Worm (Caenorhabditis elegans) whole organism, L1 larva: ENCODE measurements around the gene C03H12.1.

Experiments used
- C04F5.9 ChIP-seq: sonication (generic microtip); optimal IDR thresholded peaks from 2 replicates; lab custom pipeline; 2016; ENCODE audit warnings: missing genetic modification characterization, missing compliant biosample characterization
- C16A3.4 ChIP-seq: fragments of 150-350 bp; optimal IDR thresholded peaks from 2 replicates; lab custom pipeline; 2014; ENCODE audit warnings: missing biosample characterization, missing genetic modification characterization
- C34B4.2 ChIP-seq: sonication (generic microtip); optimal IDR thresholded peaks from 2 replicates; lab custom pipeline; 2017; ENCODE audit warnings: mild to moderate bottlenecking, missing genetic modification characterization, missing compliant biosample characterization
- F16B12.6 ChIP-seq: fragments of 150-350 bp; optimal IDR thresholded peaks from 2 replicates; lab custom pipeline; 2014; ENCODE audit warnings: missing biosample characterization, missing genetic modification characterization
- aha-1 ChIP-seq: fragments of 150-350 bp; optimal IDR thresholded peaks from 2 replicates; lab custom pipeline; 2014; ENCODE audit warnings: missing biosample characterization, missing genetic modification characterization
- alr-1 ChIP-seq: fragments of 200-800 bp; sonication (Bioruptor generic); optimal IDR thresholded peaks from 2 replicates; lab custom pipeline; 2018; ENCODE audit warnings: borderline replicate concordance, mild to moderate bottlenecking, missing genetic modification characterization, missing compliant biosample characterization
- blmp-1 ChIP-seq: fragments of 150-350 bp; optimal IDR thresholded peaks from 2 replicates; lab custom pipeline; 2014; ENCODE audit warnings: missing biosample characterization, missing genetic modification characterization
- ceh-63 ChIP-seq: fragments of 200-800 bp; sonication (Bioruptor generic); optimal IDR thresholded peaks from 2 replicates; lab custom pipeline; 2018; ENCODE audit warnings: mild to moderate bottlenecking, missing genetic modification characterization, missing compliant biosample characterization
- ceh-8 ChIP-seq: fragments of 200-800 bp; sonication (Bioruptor generic); optimal IDR thresholded peaks from 2 replicates; lab custom pipeline; 2018; ENCODE audit warnings: mild to moderate bottlenecking, missing genetic modification characterization, moderate library complexity, missing compliant biosample characterization
- ceh-82 ChIP-seq, 3 experiments: fragments of 150-350 bp in 1 of 3; sonication (generic microtip) in 2 of 3; optimal IDR thresholded peaks; 2 replicates each; lab custom pipeline; 2014 to 2017; ENCODE audit warnings: missing biosample characterization in 3 of 3, missing genetic modification characterization in 3 of 3
- ces-1 ChIP-seq: fragments of 150-350 bp; optimal IDR thresholded peaks from 2 replicates; lab custom pipeline; 2014; ENCODE audit warnings: missing biosample characterization, missing genetic modification reagents, missing genetic modification characterization
- dsc-1 ChIP-seq: sonication (generic microtip); optimal IDR thresholded peaks from 2 replicates; lab custom pipeline; 2016; ENCODE audit warnings: mild to moderate bottlenecking, missing genetic modification characterization, missing compliant biosample characterization
- efl-1 ChIP-seq, 4 experiments: fragments of 150-350 bp; optimal IDR thresholded peaks in 3 of 4; peaks in 1 of 4; 1 replicate in 1 of 4; 2 replicates in 3 of 4; lab custom pipeline; 2014; ENCODE audit warnings: missing biosample characterization in 2 of 4, missing genetic modification characterization in 2 of 4, missing genetic modification reagents in 2 of 4
- egl-27 ChIP-seq, 2 experiments: fragments of 150-350 bp in 1 of 2; sonication (generic microtip); optimal IDR thresholded peaks; 3 replicates each; lab custom pipeline; 2017 to 2018; ENCODE audit warnings: missing biosample characterization in 2 of 2, missing genetic modification characterization in 2 of 2, missing genetic modification reagents in 2 of 2
- elt-2 ChIP-seq: sonication (generic microtip); optimal IDR thresholded peaks from 2 replicates; lab custom pipeline; 2016; ENCODE audit warnings: missing genetic modification characterization, mild to moderate bottlenecking, inconsistent platforms, missing compliant biosample characterization, missing genetic modification reagents
- elt-3 ChIP-seq, 6 experiments: fragments of 150-350 bp in 1 of 6; sonication (generic microtip); optimal IDR thresholded peaks; 2 replicates each; lab custom pipeline; 2017 to 2018; ENCODE audit warnings: missing biosample characterization in 6 of 6, missing genetic modification characterization in 6 of 6, inconsistent platforms in 1 of 6
- ets-5 ChIP-seq: fragments of 200-800 bp; sonication (Bioruptor generic); IDR thresholded peaks from 2 replicates; pipeline ENCODE4 v1.3.6; 2022; ENCODE audit warnings: missing genetic modification characterization, missing compliant biosample characterization
- fkh-10 ChIP-seq: sonication (generic microtip); optimal IDR thresholded peaks from 2 replicates; lab custom pipeline; 2017; ENCODE audit warnings: missing biosample characterization, missing genetic modification reagents, missing genetic modification characterization
- fos-1 ChIP-seq: fragments of 150-350 bp; optimal IDR thresholded peaks from 2 replicates; lab custom pipeline; 2014; ENCODE audit warnings: missing biosample characterization, missing genetic modification characterization
- grh-1 ChIP-seq: fragments of 200-800 bp; sonication (Bioruptor generic); IDR thresholded peaks from 2 replicates; pipeline ENCODE4 v1.3.6; 2022; ENCODE audit warnings: missing genetic modification reagents, missing genetic modification characterization, missing compliant biosample characterization
- hlh-17 ChIP-seq: fragments of 200-800 bp; sonication (Bioruptor generic); optimal IDR thresholded peaks from 2 replicates; lab custom pipeline; 2018; ENCODE audit warnings: missing genetic modification characterization, mild to moderate bottlenecking, missing compliant biosample characterization, moderate library complexity, borderline replicate concordance
- hpl-2 ChIP-seq: fragments of 150-350 bp; optimal IDR thresholded peaks from 2 replicates; lab custom pipeline; 2014; ENCODE audit warnings: missing biosample characterization, missing genetic modification reagents, missing genetic modification characterization
- irx-1 ChIP-seq: sonication (generic microtip); optimal IDR thresholded peaks from 2 replicates; lab custom pipeline; 2016; ENCODE audit warnings: missing genetic modification characterization, missing compliant biosample characterization
- isw-1 ChIP-seq: fragments of 200-800 bp; sonication (Bioruptor generic); IDR thresholded peaks from 2 replicates; pipeline ENCODE4 v1.3.6; 2022; ENCODE audit warnings: missing genetic modification characterization, missing compliant biosample characterization
- lin-15B ChIP-seq: fragments of 150-350 bp; sonication (generic microtip); optimal IDR thresholded peaks from 3 replicates; lab custom pipeline; 2014; ENCODE audit warnings: missing biosample characterization, missing genetic modification characterization
- lin-35 ChIP-seq, 2 experiments: fragments of 150-350 bp; optimal IDR thresholded peaks; 2 replicates each; lab custom pipeline; 2014; ENCODE audit warnings: missing biosample characterization in 2 of 2, missing genetic modification characterization in 2 of 2, missing genetic modification reagents in 2 of 2
- lin-39 ChIP-seq: fragments of 150-350 bp; optimal IDR thresholded peaks from 2 replicates; lab custom pipeline; 2014; ENCODE audit warnings: missing biosample characterization, missing genetic modification reagents, missing genetic modification characterization
- lir-3 ChIP-seq: sonication (generic microtip); optimal IDR thresholded peaks from 2 replicates; lab custom pipeline; 2016; ENCODE audit warnings: mild to moderate bottlenecking, missing genetic modification characterization, moderate library complexity, missing compliant biosample characterization; ENCODE audit not compliant: poor library complexity
- mdl-1 ChIP-seq, 2 experiments: fragments of 150-350 bp; optimal IDR thresholded peaks; 2 replicates each; lab custom pipeline; 2014 to 2017; ENCODE audit warnings: missing biosample characterization in 2 of 2, missing genetic modification characterization in 2 of 2, inconsistent platforms in 1 of 2
- mef-2 ChIP-seq: fragments of 150-350 bp; optimal IDR thresholded peaks from 2 replicates; lab custom pipeline; 2014; ENCODE audit warnings: missing biosample characterization, missing genetic modification characterization
- mep-1 ChIP-seq: fragments of 150-350 bp; optimal IDR thresholded peaks from 2 replicates; lab custom pipeline; 2014; ENCODE audit warnings: missing biosample characterization, missing genetic modification characterization
- nhr-11 ChIP-seq: fragments of 150-350 bp; optimal IDR thresholded peaks from 2 replicates; lab custom pipeline; 2014; ENCODE audit warnings: missing biosample characterization, missing genetic modification characterization
- nhr-12 ChIP-seq: sonication (generic microtip); optimal IDR thresholded peaks from 2 replicates; lab custom pipeline; 2017; ENCODE audit warnings: missing biosample characterization, missing genetic modification characterization
- nhr-19 ChIP-seq: fragments of 200-800 bp; sonication (Bioruptor generic); conservative IDR thresholded peaks from 2 replicates; pipeline ENCODE4 v1.3.6; 2022; ENCODE audit warnings: missing genetic modification characterization, missing compliant biosample characterization
- nhr-76 ChIP-seq: sonication (generic microtip); optimal IDR thresholded peaks from 2 replicates; lab custom pipeline; 2017; ENCODE audit warnings: missing biosample characterization, missing genetic modification characterization
- nhr-77 ChIP-seq: fragments of 150-350 bp; optimal IDR thresholded peaks from 2 replicates; lab custom pipeline; 2014; ENCODE audit warnings: missing biosample characterization, missing genetic modification characterization
- nhr-85 ChIP-seq: sonication (generic microtip); peaks from one replicate; lab custom pipeline; 2016; ENCODE audit warnings: missing genetic modification characterization, inconsistent platforms, missing compliant biosample characterization
- nhr-90 ChIP-seq: sonication (generic microtip); optimal IDR thresholded peaks from 2 replicates; lab custom pipeline; 2016; ENCODE audit warnings: mild to moderate bottlenecking, missing genetic modification characterization, missing compliant biosample characterization; ENCODE audit not compliant: poor library complexity
- pag-3 ChIP-seq: sonication (generic microtip); optimal IDR thresholded peaks from 2 replicates; lab custom pipeline; 2017; ENCODE audit warnings: missing genetic modification characterization, mild to moderate bottlenecking, missing compliant biosample characterization, antibody characterized with exemption, borderline replicate concordance; ENCODE audit not compliant: insufficient read depth
- pqm-1 ChIP-seq: sonication (generic microtip); optimal IDR thresholded peaks from 3 replicates; lab custom pipeline; 2017; ENCODE audit warnings: missing biosample characterization, missing genetic modification characterization
- rnt-1 ChIP-seq: sonication (generic microtip); optimal IDR thresholded peaks from 2 replicates; lab custom pipeline; 2016; ENCODE audit warnings: mild to moderate bottlenecking, missing genetic modification characterization, moderate library complexity, missing compliant biosample characterization
- snu-23 ChIP-seq: sonication (generic microtip); optimal IDR thresholded peaks from 2 replicates; lab custom pipeline; 2016; ENCODE audit warnings: missing genetic modification characterization, missing compliant biosample characterization
- sup-37 ChIP-seq: fragments of 200-800 bp; sonication (Bioruptor generic); optimal IDR thresholded peaks from 2 replicates; lab custom pipeline; 2018; ENCODE audit warnings: mild to moderate bottlenecking, missing genetic modification characterization, missing compliant biosample characterization
- swsn-7 ChIP-seq: sonication (generic microtip); optimal IDR thresholded peaks from 2 replicates; lab custom pipeline; 2016; ENCODE audit warnings: missing genetic modification characterization, missing compliant biosample characterization
- tbx-2 ChIP-seq: sonication (generic microtip); optimal IDR thresholded peaks from 2 replicates; lab custom pipeline; 2016; ENCODE audit warnings: missing genetic modification characterization, missing compliant biosample characterization
- tlp-1 ChIP-seq: fragments of 150-350 bp; optimal IDR thresholded peaks from 2 replicates; lab custom pipeline; 2014; ENCODE audit warnings: missing biosample characterization, missing genetic modification characterization
- unc-130 ChIP-seq: fragments of 150-350 bp; optimal IDR thresholded peaks from 2 replicates; lab custom pipeline; 2017; ENCODE audit warnings: missing biosample characterization, missing genetic modification characterization, inconsistent platforms
- unc-62 ChIP-seq: fragments of 150-350 bp; optimal IDR thresholded peaks from 2 replicates; lab custom pipeline; 2014; ENCODE audit warnings: missing biosample characterization, missing genetic modification reagents, missing genetic modification characterization
- unc-86 ChIP-seq: sonication (generic microtip); optimal IDR thresholded peaks from 2 replicates; lab custom pipeline; 2016; ENCODE audit warnings: missing genetic modification characterization, missing compliant biosample characterization
- zag-1 ChIP-seq: fragments of 150-350 bp; optimal IDR thresholded peaks from 2 replicates; lab custom pipeline; 2014; ENCODE audit warnings: missing biosample characterization, missing genetic modification characterization

C03H12.1 gene

DNA sequence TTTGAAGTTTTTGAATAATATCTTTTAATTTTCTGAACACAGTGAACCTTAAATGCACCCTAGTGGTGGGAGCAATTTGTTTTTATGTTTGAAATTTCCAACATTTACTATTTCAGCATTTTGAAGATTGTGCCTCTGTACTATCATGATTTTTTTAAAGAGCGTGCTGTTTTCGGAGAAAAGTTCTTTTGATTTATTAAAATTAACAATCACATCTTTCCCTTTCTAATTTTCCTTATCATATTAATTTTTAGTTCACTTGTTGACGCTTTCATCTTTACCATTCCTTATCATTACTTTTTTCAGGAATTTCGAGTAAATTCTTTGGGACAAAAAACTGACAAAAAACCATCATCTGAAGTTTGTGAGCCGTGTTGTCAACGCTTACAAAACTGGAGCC is 18.7 kb downstream of the C03H12.1 start, which contains the start of gene nhr-48:
Gene nhr-48 (plus strand): TSS at position 301 of the 400 bp plus-strand sequence.
- TF ChIP-seq aha-1 (tag; lab: Kevin White, UChicago) (no peak), blmp-1 (tag; lab: Kevin White, UChicago) (peak; percentile 8)

DNA sequence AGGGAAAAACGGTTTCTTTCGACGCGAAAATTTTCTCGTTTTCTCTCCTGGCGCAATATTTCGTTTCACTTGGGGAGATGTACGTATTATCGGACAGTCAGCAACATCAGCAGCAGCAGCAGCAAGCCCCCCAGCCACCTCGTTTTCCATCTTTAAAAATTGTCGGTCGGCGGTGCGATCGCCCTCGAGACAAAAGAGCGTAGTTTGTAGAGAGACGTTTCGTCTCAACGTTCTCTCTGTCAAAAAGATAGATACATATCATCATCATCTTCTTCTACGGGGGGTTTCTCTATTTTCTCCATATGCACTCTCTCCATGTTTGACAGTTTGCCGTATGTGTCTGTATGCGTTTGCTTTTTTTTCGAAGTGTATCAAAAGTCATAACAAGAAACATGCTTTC is 20.3 kb downstream of the C03H12.1 start:
- TF ChIP-seq nhr-12 (tag; lab: Kevin White, UChicago) = no peak
- no peak for TF ChIP-seq C04F5.9 (tag; lab: Kevin White, UChicago)
- no peak for TF ChIP-seq lin-39 (tag; lab: Kevin White, UChicago)
- no peak for TF ChIP-seq mep-1 (tag; lab: Kevin White, UChicago)
- TF ChIP-seq rnt-1 = no peak
- peak; percentile 63 for TF ChIP-seq snu-23
- no peak for TF ChIP-seq ceh-8 (GFP tag; lab: Kevin White, UChicago)
- TF ChIP-seq ces-1 (GFP tag; lab: Kevin White, UChicago) = no peak
- no peak for TF ChIP-seq nhr-76 (tag; lab: Kevin White, UChicago)
- no peak for TF ChIP-seq efl-1 (optimal IDR thresholded peaks at IDR 0.05; lab: Kevin White, UChicago)
- peak in 1 of 2 experiments; percentile 71 for TF ChIP-seq efl-1 (GFP tag; optimal IDR thresholded peaks at IDR 0.05 in 1 of 2; lab: Kevin White, UChicago)
- TF ChIP-seq tlp-1 = no peak
- no peak for TF ChIP-seq fkh-10
- 0 out of 2 replicates have a peak, but pooled peaks have one; percentile 18 for TF ChIP-seq grh-1 (GFP tag; lab: Robert Waterston, UW)
- TF ChIP-seq lin-35 (GFP tag; optimal IDR thresholded peaks at IDR 0.05; lab: Kevin White, UChicago) = peak in 1 of 2 experiments; percentile 57
- TF ChIP-seq ceh-82 (tag; optimal IDR thresholded peaks at IDR 0.05; lab: Kevin White, UChicago) = no peak
- no peak for TF ChIP-seq hlh-17
- no peak for TF ChIP-seq mef-2
- TF ChIP-seq ets-5 (GFP tag; lab: Robert Waterston, UW) = no peak
- no peak for TF ChIP-seq aha-1 (tag; lab: Kevin White, UChicago)
- no peak for TF ChIP-seq lin-15B (tag; lab: Kevin White, UChicago)
- TF ChIP-seq unc-86 (tag; lab: Kevin White, UChicago) = no peak
- TF ChIP-seq elt-2 = peak; percentile 32
- no peak for TF ChIP-seq unc-62
- no peak for TF ChIP-seq sup-37 (GFP tag; lab: Kevin White, UChicago)
- TF ChIP-seq nhr-77 (tag; lab: Kevin White, UChicago) = peak; percentile 64
- TF ChIP-seq nhr-19 (GFP tag; lab: Robert Waterston, UW) = peak; percentile 15; the same call in 1 of the 2 replicates
- TF ChIP-seq pag-3 (tag; lab: Kevin White, UChicago) = no peak
- no peak for TF ChIP-seq dsc-1 (tag; lab: Kevin White, UChicago)
- TF ChIP-seq C34B4.2 (tag; lab: Kevin White, UChicago) = no peak
- peak; percentile 51 for TF ChIP-seq tbx-2
- TF ChIP-seq ceh-63 = no peak
- TF ChIP-seq fos-1 (tag; lab: Kevin White, UChicago) = no peak
- TF ChIP-seq pqm-1 (tag; lab: Kevin White, UChicago) = no peak
- no peak for TF ChIP-seq alr-1 (tag; lab: Kevin White, UChicago)
- no peak for TF ChIP-seq swsn-7
- no peak for TF ChIP-seq hpl-2
- TF ChIP-seq C16A3.4 (tag; lab: Kevin White, UChicago) = peak; percentile 9
- peak; percentile 92 for TF ChIP-seq nhr-85 (tag; lab: Kevin White, UChicago)
- TF ChIP-seq unc-130 (tag; lab: Kevin White, UChicago) = no peak
- peak; percentile 90 for TF ChIP-seq blmp-1 (tag; lab: Kevin White, UChicago)
- TF ChIP-seq nhr-11 = no peak
- TF ChIP-seq F16B12.6 (tag; lab: Kevin White, UChicago) = no peak
- peak in 1 of 2 experiments; percentile 68 for TF ChIP-seq egl-27 (tag; optimal IDR thresholded peaks at IDR 0.05; lab: Kevin White, UChicago)
- TF ChIP-seq nhr-90 (tag; lab: Kevin White, UChicago) = peak; percentile 53
- no peak for TF ChIP-seq zag-1 (tag; lab: Kevin White, UChicago)
- no peak for TF ChIP-seq isw-1
- TF ChIP-seq elt-3 (tag; optimal IDR thresholded peaks at IDR 0.05; lab: Kevin White, UChicago) = peak in 2 of 6 experiments; percentile 81 to 84
- no peak for TF ChIP-seq lir-3
- TF ChIP-seq mdl-1 (tag; optimal IDR thresholded peaks at IDR 0.05; lab: Kevin White, UChicago) = peak in 1 of 2 experiments; percentile 78
- TF ChIP-seq irx-1 (tag; lab: Kevin White, UChicago) = no peak
